Fruit fly (Drosophila melanogaster): ENCODE data around the gene tna.

Gene tna

dm6 chr3L:10856534-10857030, 21.3 kb downstream of the tna start (continued):
- TF ChIP-seq rib (GFP tag; IDR thresholded peaks at IDR 0.05) (peak; percentile 77), Spps (tag; optimal IDR thresholded peaks at IDR 0.05) (no peak), CG3065 (GFP tag; optimal IDR thresholded peaks at IDR 0.05) (no peak), unpg (GFP tag; optimal IDR thresholded peaks at IDR 0.05) (no peak), Six4 (GFP tag; optimal IDR thresholded peaks at IDR 0.05) (peak; percentile 50), CG12071 (GFP tag; optimal IDR thresholded peaks at IDR 0.05) (peak; percentile 46), CG12942 (GFP tag; optimal IDR thresholded peaks at IDR 0.05) (no peak), amos (GFP tag; IDR thresholded peaks at IDR 0.05; ENCODE audit: partially characterized antibody) (peak; percentile 24; the same call in 1 of the 2 replicates), Camta (GFP tag; optimal IDR thresholded peaks at IDR 0.05) (no peak), CG10565 (GFP tag; optimal IDR thresholded peaks at IDR 0.05) (no peak), hb (GFP tag; IDR thresholded peaks at IDR 0.05; ENCODE audit: partially characterized antibody) (no peak), sqz (GFP tag; optimal IDR thresholded peaks at IDR 0.05) (peak; percentile 64), CG9797 (GFP tag; optimal IDR thresholded peaks at IDR 0.05) (no peak), H2.0 (GFP tag; IDR thresholded peaks at IDR 0.05) (no peak), nmo (GFP tag; optimal IDR thresholded peaks at IDR 0.05) (peak; percentile 67), YL-1 (GFP tag; optimal IDR thresholded peaks at IDR 0.05) (peak; percentile 24), CG17802 (tag; optimal IDR thresholded peaks at IDR 0.05) (no peak), CG34224 (GFP tag; IDR thresholded peaks at IDR 0.05; ENCODE audit: partially characterized antibody) (no peak; the same call in 2 of the 3 replicates), CG11560 (tag; IDR thresholded peaks at IDR 0.05) (no peak), Xbp1 (GFP tag; optimal IDR thresholded peaks at IDR 0.05) (no peak), Med (GFP tag) (peak; percentile 86), HmgZ (tag; optimal IDR thresholded peaks at IDR 0.05) (peak; percentile 84), phol (tag; optimal IDR thresholded peaks at IDR 0.05) (no peak), CG7271 (tag; optimal IDR thresholded peaks at IDR 0.05) (no peak), Ada2b (GFP tag; IDR thresholded peaks at IDR 0.05) (no peak), Hr3 (GFP tag; optimal IDR thresholded peaks at IDR 0.05) (no peak), toy (GFP tag; IDR thresholded peaks at IDR 0.05) (no peak), CG3726 (GFP tag; IDR thresholded peaks at IDR 0.05) (no peak), luna (GFP tag; optimal IDR thresholded peaks at IDR 0.05) (no peak), Poxn (GFP tag; IDR thresholded peaks at IDR 0.05) (no peak), HmgD (GFP tag; optimal IDR thresholded peaks at IDR 0.05) (peak; percentile 93), ATbp (GFP tag; optimal IDR thresholded peaks at IDR 0.05) (peak; percentile 54), CG1529 (GFP tag; optimal IDR thresholded peaks at IDR 0.05) (no peak), tna (GFP tag; IDR thresholded peaks at IDR 0.05; ENCODE audit: partially characterized antibody) (peak; percentile 75; the same call in 1 of the 2 replicates), CG3163 (GFP tag; optimal IDR thresholded peaks at IDR 0.05) (peak; percentile 69), Oaz (GFP tag; IDR thresholded peaks at IDR 0.05) (no peak), CG17612 (GFP tag; IDR thresholded peaks at IDR 0.05) (no peak), ind (GFP tag; optimal IDR thresholded peaks at IDR 0.05) (no peak), h (optimal IDR thresholded peaks at IDR 0.05) (no peak), ken (GFP tag; IDR thresholded peaks at IDR 0.05) (no peak), BtbVII (GFP tag; optimal IDR thresholded peaks at IDR 0.05) (no peak), Doc2 (GFP tag; IDR thresholded peaks at IDR 0.05) (no peak), nerfin-2 (GFP tag; IDR thresholded peaks at IDR 0.05; ENCODE audit: partially characterized antibody) (peak; percentile 48; the same call in 1 of the 2 replicates), CG1832 (GFP tag; optimal IDR thresholded peaks at IDR 0.05) (peak; percentile 100), HHEX (GFP tag; optimal IDR thresholded peaks at IDR 0.05) (peak; percentile 10), ham (GFP tag; IDR thresholded peaks at IDR 0.05) (0 out of 2 replicates have a peak, but pooled peaks have one; percentile 27), CG34422 (GFP tag; IDR thresholded peaks at IDR 0.05) (no peak; the same call in 2 of the 3 replicates), CG43689 (GFP tag; IDR thresholded peaks at IDR 0.05) (no peak), slbo (GFP tag; IDR thresholded peaks at IDR 0.05) (no peak), CG2875 (GFP tag; optimal IDR thresholded peaks at IDR 0.05) (no peak), Bteb2 (GFP tag; optimal IDR thresholded peaks at IDR 0.05) (no peak)

Measured in whole organism, embryonic.